Fruit fly (Drosophila melanogaster): ENCODE measurements around the gene CG5888.

The CG5888 gene

dm6 chr2L:16451858-16452257 is 3.6 kb upstream of the CG5888 start (continued):
- TF ChIP-seq B-H2 (GFP tag; optimal IDR thresholded peaks at IDR 0.05) (no peak), GATAe (GFP tag; conservative IDR thresholded peaks at IDR 0.05) (no peak), vnd (GFP tag; IDR thresholded peaks at IDR 0.05; ENCODE audit: partially characterized antibody) (no peak), Ptx1 (GFP tag; IDR thresholded peaks at IDR 0.05) (no peak), CG3407 (GFP tag; optimal IDR thresholded peaks at IDR 0.05) (peak; percentile 38), schlank (tag; optimal IDR thresholded peaks at IDR 0.05) (peak; percentile 36), Fer3 (tag; optimal IDR thresholded peaks at IDR 0.05) (peak; percentile 11), Abd-B (GFP tag; optimal IDR thresholded peaks at IDR 0.05) (no peak), CG17568 (GFP tag; optimal IDR thresholded peaks at IDR 0.05) (no peak), CG1647 (GFP tag; optimal IDR thresholded peaks at IDR 0.05) (no peak), Sox100B (GFP tag; optimal IDR thresholded peaks at IDR 0.05) (peak; percentile 10), gem (tag; optimal IDR thresholded peaks at IDR 0.05) (peak; percentile 4), CG8290 (GFP tag; optimal IDR thresholded peaks at IDR 0.05) (no peak), CG8290 (tag; optimal IDR thresholded peaks at IDR 0.05) (peak in 1 of 2 experiments; percentile 56), PHDP (tag; optimal IDR thresholded peaks at IDR 0.05) (peak; percentile 62), CG1233 (GFP tag; optimal IDR thresholded peaks at IDR 0.05) (no peak), aop (GFP tag; IDR thresholded peaks at IDR 0.05) (no peak), H2.0 (GFP tag; IDR thresholded peaks at IDR 0.05) (no peak), CG7963 (GFP tag; IDR thresholded peaks at IDR 0.05; ENCODE audit: partially characterized antibody) (no peak), BEAF-32 (GFP tag; optimal IDR thresholded peaks at IDR 0.05) (no peak), Doc3 (GFP tag; IDR thresholded peaks at IDR 0.05; ENCODE audit: partially characterized antibody) (no peak), tx (GFP tag; optimal IDR thresholded peaks at IDR 0.05) (no peak), CG9817 (tag; optimal IDR thresholded peaks at IDR 0.05) (peak; percentile 6), Asciz (GFP tag; optimal IDR thresholded peaks at IDR 0.05) (peak; percentile 28), vfl (GFP tag; optimal IDR thresholded peaks at IDR 0.05) (no peak), CG17612 (GFP tag; IDR thresholded peaks at IDR 0.05) (no peak)

- TF ChIP-seq CG6689 (GFP tag; IDR thresholded peaks at IDR 0.05): no peak
- TF ChIP-seq CG34376 (GFP tag; optimal IDR thresholded peaks at IDR 0.05): peak; percentile 90
- TF ChIP-seq gcm2 (GFP tag; optimal IDR thresholded peaks at IDR 0.05): no peak
- TF ChIP-seq Tbp (GFP tag; optimal IDR thresholded peaks at IDR 0.05): no peak
- no peak for TF ChIP-seq CG4360 (GFP tag; IDR thresholded peaks at IDR 0.05)
- TF ChIP-seq Hsf (GFP tag; optimal IDR thresholded peaks at IDR 0.05): no peak
- TF ChIP-seq nmo (GFP tag; optimal IDR thresholded peaks at IDR 0.05): no peak
- TF ChIP-seq CG32532 (GFP tag; IDR thresholded peaks at IDR 0.05): no peak; the same call in 1 of the 2 replicates
- peak; percentile 7 for TF ChIP-seq B-H2 (GFP tag; optimal IDR thresholded peaks at IDR 0.05)
- no peak for TF ChIP-seq CG6254 (GFP tag; optimal IDR thresholded peaks at IDR 0.05)
- no peak for TF ChIP-seq Nf-YB (GFP tag; optimal IDR thresholded peaks at IDR 0.05)
- TF ChIP-seq CG2199 (GFP tag; IDR thresholded peaks at IDR 0.05): peak; percentile 36; the same call in 2 of the 3 replicates
- no peak for TF ChIP-seq CG18476 (GFP tag; optimal IDR thresholded peaks at IDR 0.05)
- no peak for TF ChIP-seq shn (GFP tag; optimal IDR thresholded peaks at IDR 0.05)
- peak; percentile 37 for TF ChIP-seq CG13894 (tag; optimal IDR thresholded peaks at IDR 0.05)
- no peak for TF ChIP-seq CG9727 (GFP tag; optimal IDR thresholded peaks at IDR 0.05)
- peak; percentile 36; the same call in 1 of the 3 replicates for TF ChIP-seq Dbx (GFP tag; IDR thresholded peaks at IDR 0.05)
- peak; percentile 62 for TF ChIP-seq CG10543 (GFP tag; optimal IDR thresholded peaks at IDR 0.05)
- TF ChIP-seq CG12104 (GFP tag; optimal IDR thresholded peaks at IDR 0.05): no peak
- TF ChIP-seq Ets97D (GFP tag; optimal IDR thresholded peaks at IDR 0.05): no peak
- no peak for TF ChIP-seq Opbp (GFP tag; IDR thresholded peaks at IDR 0.05; ENCODE audit: partially characterized antibody)
- TF ChIP-seq D19B (GFP tag; optimal IDR thresholded peaks at IDR 0.05): no peak
- 0 out of 2 replicates have a peak, but pooled peaks have one; percentile 27 for TF ChIP-seq Taf1 (GFP tag; IDR thresholded peaks at IDR 0.05)
- peak; percentile 9 for TF ChIP-seq lab (GFP tag; optimal IDR thresholded peaks at IDR 0.05)
- TF ChIP-seq CG1792 (GFP tag; optimal IDR thresholded peaks at IDR 0.05): no peak
- TF ChIP-seq Hmr (GFP tag; optimal IDR thresholded peaks at IDR 0.05): peak; percentile 0
- no peak for TF ChIP-seq org-1 (GFP tag; optimal IDR thresholded peaks at IDR 0.05)
These were observed 2.6 kb upstream of the CG5888 start, which contains the start of gene Idgf3 for dm6 chr2L:16450891-16451290. Gene Idgf3, plus strand, starts transcription at chr2L:16450907.
